Worm (Caenorhabditis elegans): ENCODE results near the gene nhr-40.

nhr-40 gene

DNA sequence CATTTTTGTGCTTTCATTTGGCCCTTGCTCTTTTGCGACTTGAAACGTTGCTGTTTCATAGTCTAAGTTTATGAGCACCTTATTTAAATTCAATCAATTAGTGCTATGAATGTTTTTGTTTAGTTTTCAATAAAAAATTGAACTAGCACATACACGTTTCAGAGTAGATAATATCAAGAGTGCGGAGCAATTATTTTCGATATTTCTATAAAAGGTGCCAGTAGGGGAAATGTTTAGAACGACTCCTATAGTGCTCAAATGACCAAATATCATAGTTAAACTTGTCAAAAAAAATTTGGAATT lies 1.9 kb downstream of the nhr-40 start:
- TF ChIP-seq unc-55 (GFP tag; optimal IDR thresholded peaks at IDR 0.05) (no peak), nhr-12 (tag; optimal IDR thresholded peaks at IDR 0.05) (no peak), ceh-82 (tag; optimal IDR thresholded peaks at IDR 0.05) (no peak), alr-1 (tag; optimal IDR thresholded peaks at IDR 0.05) (no peak), ama-1 (optimal IDR thresholded peaks at IDR 0.05) (no peak), peb-1 (tag; optimal IDR thresholded peaks at IDR 0.05) (no peak), ztf-11 (tag; optimal IDR thresholded peaks at IDR 0.05) (no peak), nhr-11 (tag; optimal IDR thresholded peaks at IDR 0.05) (no peak), mab-5 (tag; optimal IDR thresholded peaks at IDR 0.05) (no peak), gmeb-1 (tag; optimal IDR thresholded peaks at IDR 0.05) (no peak), nhr-6 (tag; optimal IDR thresholded peaks at IDR 0.05) (no peak), unc-62 (GFP tag; optimal IDR thresholded peaks at IDR 0.05) (no peak), dmd-4 (tag; optimal IDR thresholded peaks at IDR 0.05) (no peak), nhr-25 (tag; optimal IDR thresholded peaks at IDR 0.05) (no peak), ZK546.5 (tag; optimal IDR thresholded peaks at IDR 0.05) (no peak), lin-13 (GFP tag; optimal IDR thresholded peaks at IDR 0.05) (no peak), ztf-4 (tag; optimal IDR thresholded peaks at IDR 0.05) (no peak), lin-39 (tag; optimal IDR thresholded peaks at IDR 0.05) (no peak)

ce11 chrX:2596605-2597004 lies 2.8 kb downstream of the nhr-40 start:
- TF ChIP-seq nhr-6 (tag; optimal IDR thresholded peaks at IDR 0.05), result peak; percentile 57
- TF ChIP-seq crh-2 (tag; optimal IDR thresholded peaks at IDR 0.05), result peak; percentile 8
- TF ChIP-seq nhr-21 (tag; optimal IDR thresholded peaks at IDR 0.05), result peak; percentile 59
- TF ChIP-seq ZK546.5 (tag; optimal IDR thresholded peaks at IDR 0.05), result no peak
- no peak for TF ChIP-seq alr-1 (tag; optimal IDR thresholded peaks at IDR 0.05)
- no peak for TF ChIP-seq ztf-4 (tag; optimal IDR thresholded peaks at IDR 0.05)
- TF ChIP-seq sem-4 (tag; optimal IDR thresholded peaks at IDR 0.05), result no peak
- peak; percentile 36 for TF ChIP-seq sma-9 (GFP tag; optimal IDR thresholded peaks at IDR 0.05)
- no peak for TF ChIP-seq sma-9 (tag; optimal IDR thresholded peaks at IDR 0.05)
- peak in 1 of 2 experiments; percentile 52 for TF ChIP-seq lsy-2 (tag; optimal IDR thresholded peaks at IDR 0.05)
- no peak for TF ChIP-seq peb-1 (tag; optimal IDR thresholded peaks at IDR 0.05)
- no peak for TF ChIP-seq lin-13 (GFP tag; optimal IDR thresholded peaks at IDR 0.05)

DNA sequence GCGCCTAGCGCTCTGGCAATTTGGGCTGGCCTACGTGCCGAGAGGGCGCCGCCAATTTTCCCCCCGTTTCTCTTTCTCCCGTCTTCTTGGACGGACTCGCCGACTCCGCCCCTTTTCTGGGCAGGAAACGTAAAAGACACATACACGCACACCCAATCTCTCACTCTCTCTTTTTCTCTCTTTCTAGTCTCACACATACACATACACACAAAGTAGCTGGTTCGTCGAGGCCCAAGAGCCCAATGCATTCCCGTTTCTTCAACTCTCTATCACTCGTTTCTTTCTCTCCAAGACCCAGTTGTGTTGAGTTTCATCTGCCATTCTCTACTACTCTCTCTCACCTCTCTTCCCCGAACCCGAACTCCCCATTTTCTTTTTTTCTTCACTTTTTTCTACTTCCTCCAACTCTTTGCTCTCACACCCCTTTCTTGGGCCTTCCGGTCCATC lies 5.1 kb downstream of the nhr-40 start:
- TF ChIP-seq ceh-82 (tag; optimal IDR thresholded peaks at IDR 0.05) (no peak), blmp-1 (tag; optimal IDR thresholded peaks at IDR 0.05; ENCODE audit: insufficient read depth) (no peak), skn-1 (tag; optimal IDR thresholded peaks at IDR 0.05) (no peak), Y55F3AM.14 (GFP tag; optimal IDR thresholded peaks at IDR 0.05) (peak; percentile 49), lsy-2 (tag; optimal IDR thresholded peaks at IDR 0.05) (peak; percentile 52 to 76), mdl-1 (tag; optimal IDR thresholded peaks at IDR 0.05) (peak in 1 of 2 experiments; percentile 56), mbf-1 (tag; optimal IDR thresholded peaks at IDR 0.05) (no peak), lin-39 (tag; optimal IDR thresholded peaks at IDR 0.05) (no peak), gmeb-1 (tag; optimal IDR thresholded peaks at IDR 0.05) (no peak), aly-2 (tag; optimal IDR thresholded peaks at IDR 0.05) (no peak), ceh-16 (tag; optimal IDR thresholded peaks at IDR 0.05) (no peak), nhr-11 (tag; optimal IDR thresholded peaks at IDR 0.05) (no peak), mab-5 (tag; optimal IDR thresholded peaks at IDR 0.05) (peak; percentile 26), ama-1 (optimal IDR thresholded peaks at IDR 0.05) (no peak), unc-55 (GFP tag; optimal IDR thresholded peaks at IDR 0.05) (peak; percentile 84), egl-27 (tag; optimal IDR thresholded peaks at IDR 0.05) (no peak), elt-1 (tag; optimal IDR thresholded peaks at IDR 0.05) (no peak), nhr-237 (tag; optimal IDR thresholded peaks at IDR 0.05) (no peak), elt-3 (tag; optimal IDR thresholded peaks at IDR 0.05) (no peak), F13H6.1 (tag; optimal IDR thresholded peaks at IDR 0.05) (peak; percentile 90), unc-62 (GFP tag; optimal IDR thresholded peaks at IDR 0.05) (no peak), R02D3.7 (tag; optimal IDR thresholded peaks at IDR 0.05) (no peak), nhr-77 (tag; optimal IDR thresholded peaks at IDR 0.05) (no peak), dmd-4 (tag; optimal IDR thresholded peaks at IDR 0.05) (no peak), ztf-1 (GFP tag; conservative IDR thresholded peaks at IDR 0.05) (no peak), sem-4 (tag; optimal IDR thresholded peaks at IDR 0.05) (peak; percentile 5), nhr-10 (tag; optimal IDR thresholded peaks at IDR 0.05) (no peak), nhr-23 (tag; optimal IDR thresholded peaks at IDR 0.05) (no peak), ztf-4 (tag; optimal IDR thresholded peaks at IDR 0.05) (peak; percentile 75), nhr-25 (tag; optimal IDR thresholded peaks at IDR 0.05) (no peak), snpc-4 (tag; optimal IDR thresholded peaks at IDR 0.05) (peak; percentile 37), nhr-21 (tag; optimal IDR thresholded peaks at IDR 0.05) (no peak), sma-9 (GFP tag; optimal IDR thresholded peaks at IDR 0.05) (peak; percentile 78), sma-9 (tag; optimal IDR thresholded peaks at IDR 0.05) (no peak), zag-1 (tag; optimal IDR thresholded peaks at IDR 0.05) (peak; percentile 86), lin-13 (GFP tag; optimal IDR thresholded peaks at IDR 0.05) (peak; percentile 41), ZK546.5 (tag; optimal IDR thresholded peaks at IDR 0.05) (no peak), nhr-12 (tag; optimal IDR thresholded peaks at IDR 0.05) (no peak), C34F6.9 (tag; optimal IDR thresholded peaks at IDR 0.05) (peak; percentile 78), alr-1 (tag; optimal IDR thresholded peaks at IDR 0.05) (no peak), sma-3 (GFP tag; optimal IDR thresholded peaks at IDR 0.05) (peak; percentile 5), fos-1 (tag; optimal IDR thresholded peaks at IDR 0.05) (peak; percentile 28), nhr-129 (tag; optimal IDR thresholded peaks at IDR 0.05) (peak; percentile 81), unc-39 (tag; optimal IDR thresholded peaks at IDR 0.05) (no peak), ztf-11 (tag; optimal IDR thresholded peaks at IDR 0.05) (no peak), peb-1 (tag; optimal IDR thresholded peaks at IDR 0.05) (no peak)
